Worm (Caenorhabditis elegans): ENCODE data around the gene R10D12.10.

DNA sequence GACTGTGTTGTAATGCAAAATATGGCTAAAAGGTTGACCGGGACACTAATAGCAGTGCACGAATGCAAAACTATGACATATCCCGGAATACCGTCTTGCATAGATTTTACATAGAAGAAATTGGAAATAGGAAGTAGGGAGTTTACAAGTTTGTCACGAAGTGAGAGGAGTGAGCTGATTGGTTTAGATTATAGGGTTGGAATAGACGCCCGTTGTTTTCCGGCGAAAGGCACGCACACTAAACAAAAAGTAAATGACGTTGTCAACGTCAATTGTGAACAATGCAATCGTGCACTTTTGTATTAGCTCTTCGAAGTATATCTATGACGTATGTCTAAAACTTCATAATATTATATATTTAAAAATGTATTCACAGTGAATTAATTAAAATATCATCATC is 2.8 kb upstream of the R10D12.10 start, which contains the start of gene srh-24:
- TF ChIP-seq sox-4 (tag; optimal IDR thresholded peaks at IDR 0.05) (no peak), tbx-2 (tag; optimal IDR thresholded peaks at IDR 0.05) (no peak), unc-3 (GFP tag; conservative IDR thresholded peaks at IDR 0.05) (no peak), unc-3 (tag; optimal IDR thresholded peaks at IDR 0.05) (no peak), unc-42 (tag; optimal IDR thresholded peaks at IDR 0.05) (no peak)
